Worm (Caenorhabditis elegans): Measurements from ENCODE around the gene W09H1.1.

W09H1.1 gene

ce11 chrII:13190412-13190811 lies 9.0 kb upstream of the W09H1.1 start:
- TF ChIP-seq egl-27 (tag; optimal IDR thresholded peaks at IDR 0.05) (no peak), F37D6.2 (tag; optimal IDR thresholded peaks at IDR 0.05) (no peak), dmd-6 (GFP tag; IDR thresholded peaks at IDR 0.05) (peak; percentile 52), mxl-2 (GFP tag; conservative IDR thresholded peaks at IDR 0.05) (no peak), ceh-28 (tag; optimal IDR thresholded peaks at IDR 0.05) (no peak), set-16 (GFP tag; IDR thresholded peaks at IDR 0.05) (no peak), arid-1 (GFP tag; conservative IDR thresholded peaks at IDR 0.05) (no peak), snpc-4 (tag; optimal IDR thresholded peaks at IDR 0.05) (no peak), fos-1 (tag; optimal IDR thresholded peaks at IDR 0.05) (no peak), ztf-7 (tag; optimal IDR thresholded peaks at IDR 0.05) (no peak), cey-2 (tag; optimal IDR thresholded peaks at IDR 0.05; ENCODE audit: borderline replicate concordance, insufficient read depth) (no peak), pqm-1 (tag; optimal IDR thresholded peaks at IDR 0.05) (peak; percentile 20), daf-8 (GFP tag; IDR thresholded peaks at IDR 0.05) (no peak), dmd-9 (GFP tag; IDR thresholded peaks at IDR 0.05) (no peak), T20F7.1 (GFP tag; optimal IDR thresholded peaks at IDR 0.05) (peak; percentile 45), hlh-30 (tag; optimal IDR thresholded peaks at IDR 0.05; ENCODE audit: insufficient read depth) (peak; percentile 39), attf-4 (tag; optimal IDR thresholded peaks at IDR 0.05) (no peak), Y48G9A.11 (GFP tag; IDR thresholded peaks at IDR 0.05) (no peak), spr-1 (tag; optimal IDR thresholded peaks at IDR 0.05) (no peak), lsy-2 (tag; optimal IDR thresholded peaks at IDR 0.05) (peak in 1 of 2 experiments; percentile 18), nhr-48 (tag; optimal IDR thresholded peaks at IDR 0.05) (no peak), egl-43 (GFP tag; IDR thresholded peaks at IDR 0.05) (no peak), jun-1 (tag; optimal IDR thresholded peaks at IDR 0.05) (no peak), lir-3 (tag; optimal IDR thresholded peaks at IDR 0.05) (no peak), snpc-1.2 (GFP tag; IDR thresholded peaks at IDR 0.05) (no peak), lin-1 (GFP tag; IDR thresholded peaks at IDR 0.05) (no peak), zip-11 (GFP tag; IDR thresholded peaks at IDR 0.05) (no peak), fkh-10 (GFP tag; optimal IDR thresholded peaks at IDR 0.05) (no peak), F26F4.8 (GFP tag; conservative IDR thresholded peaks at IDR 0.05) (no peak), zfp-2 (tag; optimal IDR thresholded peaks at IDR 0.05) (no peak), vab-7 (GFP tag; IDR thresholded peaks at IDR 0.05) (no peak), mep-1 (tag; optimal IDR thresholded peaks at IDR 0.05) (peak; percentile 2), gei-8 (GFP tag; optimal IDR thresholded peaks at IDR 0.05) (no peak), ZK337.2 (GFP tag; IDR thresholded peaks at IDR 0.05) (no peak), dpl-1 (GFP tag; optimal IDR thresholded peaks at IDR 0.05) (no peak), nhr-237 (tag; optimal IDR thresholded peaks at IDR 0.05) (no peak), hlh-11 (tag; optimal IDR thresholded peaks at IDR 0.05) (peak; percentile 43), dve-1 (tag; optimal IDR thresholded peaks at IDR 0.05; ENCODE audit: insufficient read depth) (peak; percentile 27), sdz-12 (GFP tag; optimal IDR thresholded peaks at IDR 0.05) (no peak), lin-29 (GFP tag; IDR thresholded peaks at IDR 0.05) (no peak), mdl-1 (tag; optimal IDR thresholded peaks at IDR 0.05) (no peak), F10B5.3 (tag; optimal IDR thresholded peaks at IDR 0.05) (no peak), F49E8.2 (tag; optimal IDR thresholded peaks at IDR 0.05; ENCODE audit: borderline replicate concordance) (no peak), nhr-25 (tag; optimal IDR thresholded peaks at IDR 0.05; ENCODE audit: borderline replicate concordance, insufficient read depth) (no peak), R02D3.7 (tag; optimal IDR thresholded peaks at IDR 0.05) (no peak), nhr-28 (tag; optimal IDR thresholded peaks at IDR 0.05) (peak; percentile 84), ceh-44 (GFP tag; IDR thresholded peaks at IDR 0.05) (no peak), daf-16 (GFP tag; optimal IDR thresholded peaks at IDR 0.05) (no peak), daf-16 (tag; optimal IDR thresholded peaks at IDR 0.05) (peak; percentile 77), duxl-1 (tag; optimal IDR thresholded peaks at IDR 0.05; ENCODE audit: poor library complexity) (no peak), F44E2.7 (GFP tag; IDR thresholded peaks at IDR 0.05) (no peak), lin-38 (GFP tag; IDR thresholded peaks at IDR 0.05) (no peak)
